Fruit fly (Drosophila melanogaster): ENCODE measurements around the gene CG31099.

DNA sequence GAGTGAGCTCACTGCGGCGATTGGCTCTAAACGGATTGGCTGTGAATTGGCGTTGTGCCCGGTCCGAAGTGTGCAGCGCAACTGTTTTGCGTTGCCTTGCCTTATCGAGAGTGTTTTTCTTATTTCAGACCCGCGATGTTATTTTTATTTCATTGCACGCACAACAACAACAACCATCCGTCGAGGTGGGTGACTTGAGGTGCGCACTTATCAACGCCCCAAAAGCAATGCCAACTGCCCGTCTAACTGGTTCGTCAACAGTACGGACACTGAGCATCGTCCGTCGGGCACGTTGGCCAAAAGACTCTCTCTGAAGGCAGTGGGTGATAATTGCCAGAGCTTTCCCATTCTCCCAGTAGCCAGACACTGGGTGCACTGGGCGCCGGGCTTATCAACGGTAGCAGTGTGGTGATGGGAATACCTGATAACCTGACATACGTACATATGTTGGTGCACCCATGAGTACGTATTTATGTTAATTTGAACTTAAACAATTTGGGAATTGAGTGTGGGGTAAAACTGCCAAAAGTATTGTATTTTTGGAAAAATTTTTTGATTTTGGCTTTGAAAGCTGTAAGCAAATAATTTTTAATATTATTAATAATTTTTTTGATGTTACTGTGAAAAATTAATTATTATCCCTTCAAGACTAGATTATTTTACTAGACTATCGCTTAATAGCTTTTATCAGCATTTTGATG, 15.3 kb downstream of the CG31099 start, which contains the start of gene CG31102:
- no peak for TF ChIP-seq usp (GFP tag; optimal IDR thresholded peaks at IDR 0.05)
- TF ChIP-seq Dll (optimal IDR thresholded peaks at IDR 0.05) = no peak
- no peak for TF ChIP-seq psq (optimal IDR thresholded peaks at IDR 0.05)
- TF ChIP-seq pan (optimal IDR thresholded peaks at IDR 0.05) = no peak
- TF ChIP-seq CG8478 (optimal IDR thresholded peaks at IDR 0.05) = no peak
- TF ChIP-seq EcR (GFP tag; optimal IDR thresholded peaks at IDR 0.05) = no peak
